Worm (Caenorhabditis elegans) whole organism, L1 larva: Measurements from ENCODE around the gene ZC302.3.

Experiments used
- C04F5.9 ChIP-seq: sonication (generic microtip); optimal IDR thresholded peaks from 2 replicates; lab custom pipeline; 2016; ENCODE audit warnings: missing genetic modification characterization, missing compliant biosample characterization
- C16A3.4 ChIP-seq: fragments of 150-350 bp; optimal IDR thresholded peaks from 2 replicates; lab custom pipeline; 2014; ENCODE audit warnings: missing biosample characterization, missing genetic modification characterization
- C34B4.2 ChIP-seq: sonication (generic microtip); optimal IDR thresholded peaks from 2 replicates; lab custom pipeline; 2017; ENCODE audit warnings: mild to moderate bottlenecking, missing genetic modification characterization, missing compliant biosample characterization
- aha-1 ChIP-seq: fragments of 150-350 bp; optimal IDR thresholded peaks from 2 replicates; lab custom pipeline; 2014; ENCODE audit warnings: missing biosample characterization, missing genetic modification characterization
- alr-1 ChIP-seq: fragments of 200-800 bp; sonication (Bioruptor generic); optimal IDR thresholded peaks from 2 replicates; lab custom pipeline; 2018; ENCODE audit warnings: borderline replicate concordance, mild to moderate bottlenecking, missing genetic modification characterization, missing compliant biosample characterization
- aly-2 ChIP-seq: fragments of 150-350 bp; optimal IDR thresholded peaks from 2 replicates; lab custom pipeline; 2014; ENCODE audit warnings: missing biosample characterization, missing genetic modification characterization
- blmp-1 ChIP-seq: fragments of 150-350 bp; optimal IDR thresholded peaks from 2 replicates; lab custom pipeline; 2014; ENCODE audit warnings: missing biosample characterization, missing genetic modification characterization
- ces-1 ChIP-seq: fragments of 150-350 bp; optimal IDR thresholded peaks from 2 replicates; lab custom pipeline; 2014; ENCODE audit warnings: missing biosample characterization, missing genetic modification reagents, missing genetic modification characterization
- dpl-1 ChIP-seq, 3 experiments: fragments of 150-350 bp in 2 of 3; sonication (generic microtip) in 1 of 3; optimal IDR thresholded peaks; 2 replicates each; lab custom pipeline; 2014 to 2017; ENCODE audit warnings: missing biosample characterization in 3 of 3, missing genetic modification characterization in 3 of 3, missing genetic modification reagents in 3 of 3
- dsc-1 ChIP-seq: sonication (generic microtip); optimal IDR thresholded peaks from 2 replicates; lab custom pipeline; 2016; ENCODE audit warnings: mild to moderate bottlenecking, missing genetic modification characterization, missing compliant biosample characterization
- efl-1 ChIP-seq, 4 experiments: fragments of 150-350 bp; optimal IDR thresholded peaks in 3 of 4; peaks in 1 of 4; 1 replicate in 1 of 4; 2 replicates in 3 of 4; lab custom pipeline; 2014; ENCODE audit warnings: missing biosample characterization in 2 of 4, missing genetic modification characterization in 2 of 4, missing genetic modification reagents in 2 of 4
- elt-2 ChIP-seq: sonication (generic microtip); optimal IDR thresholded peaks from 2 replicates; lab custom pipeline; 2016; ENCODE audit warnings: missing genetic modification characterization, mild to moderate bottlenecking, inconsistent platforms, missing compliant biosample characterization, missing genetic modification reagents
- elt-3 ChIP-seq, 6 experiments: fragments of 150-350 bp in 1 of 6; sonication (generic microtip); optimal IDR thresholded peaks; 2 replicates each; lab custom pipeline; 2017 to 2018; ENCODE audit warnings: missing biosample characterization in 6 of 6, missing genetic modification characterization in 6 of 6, inconsistent platforms in 1 of 6
- ets-5 ChIP-seq: fragments of 200-800 bp; sonication (Bioruptor generic); IDR thresholded peaks from 2 replicates; pipeline ENCODE4 v1.3.6; 2022; ENCODE audit warnings: missing genetic modification characterization, missing compliant biosample characterization
- fkh-10 ChIP-seq: sonication (generic microtip); optimal IDR thresholded peaks from 2 replicates; lab custom pipeline; 2017; ENCODE audit warnings: missing biosample characterization, missing genetic modification reagents, missing genetic modification characterization
- fos-1 ChIP-seq: fragments of 150-350 bp; optimal IDR thresholded peaks from 2 replicates; lab custom pipeline; 2014; ENCODE audit warnings: missing biosample characterization, missing genetic modification characterization
- grh-1 ChIP-seq: fragments of 200-800 bp; sonication (Bioruptor generic); IDR thresholded peaks from 2 replicates; pipeline ENCODE4 v1.3.6; 2022; ENCODE audit warnings: missing genetic modification reagents, missing genetic modification characterization, missing compliant biosample characterization
- hpl-2 ChIP-seq: fragments of 150-350 bp; optimal IDR thresholded peaks from 2 replicates; lab custom pipeline; 2014; ENCODE audit warnings: missing biosample characterization, missing genetic modification reagents, missing genetic modification characterization
- jun-1 ChIP-seq: fragments of 150-350 bp; optimal IDR thresholded peaks from 2 replicates; lab custom pipeline; 2014; ENCODE audit warnings: missing biosample characterization, missing genetic modification reagents, missing genetic modification characterization
- lin-13 ChIP-seq: fragments of 150-350 bp; optimal IDR thresholded peaks from 2 replicates; lab custom pipeline; 2014; ENCODE audit warnings: missing biosample characterization, missing genetic modification reagents, missing genetic modification characterization
- lin-14 ChIP-seq: fragments of 200-800 bp; sonication (Bioruptor generic); optimal IDR thresholded peaks from 2 replicates; lab custom pipeline; 2018; ENCODE audit warnings: mild to moderate bottlenecking, missing genetic modification characterization, moderate library complexity, missing compliant biosample characterization
- lin-15B ChIP-seq: fragments of 150-350 bp; sonication (generic microtip); optimal IDR thresholded peaks from 3 replicates; lab custom pipeline; 2014; ENCODE audit warnings: missing biosample characterization, missing genetic modification characterization
- lin-35 ChIP-seq, 2 experiments: fragments of 150-350 bp; optimal IDR thresholded peaks; 2 replicates each; lab custom pipeline; 2014; ENCODE audit warnings: missing biosample characterization in 2 of 2, missing genetic modification characterization in 2 of 2, missing genetic modification reagents in 2 of 2
- lsy-2 ChIP-seq, 2 experiments: fragments of 150-350 bp; optimal IDR thresholded peaks; 2 replicates each; lab custom pipeline; 2014; ENCODE audit warnings: missing biosample characterization in 2 of 2, missing genetic modification characterization in 2 of 2
- mdl-1 ChIP-seq, 2 experiments: fragments of 150-350 bp; optimal IDR thresholded peaks; 2 replicates each; lab custom pipeline; 2014 to 2017; ENCODE audit warnings: missing biosample characterization in 2 of 2, missing genetic modification characterization in 2 of 2, inconsistent platforms in 1 of 2
- mef-2 ChIP-seq: fragments of 150-350 bp; optimal IDR thresholded peaks from 2 replicates; lab custom pipeline; 2014; ENCODE audit warnings: missing biosample characterization, missing genetic modification characterization
- nhr-12 ChIP-seq: sonication (generic microtip); optimal IDR thresholded peaks from 2 replicates; lab custom pipeline; 2017; ENCODE audit warnings: missing biosample characterization, missing genetic modification characterization
- nhr-19 ChIP-seq: fragments of 200-800 bp; sonication (Bioruptor generic); conservative IDR thresholded peaks from 2 replicates; pipeline ENCODE4 v1.3.6; 2022; ENCODE audit warnings: missing genetic modification characterization, missing compliant biosample characterization
- nhr-20 ChIP-seq: sonication (generic microtip); optimal IDR thresholded peaks from 2 replicates; lab custom pipeline; 2016; ENCODE audit warnings: mild to moderate bottlenecking, missing genetic modification characterization, missing compliant biosample characterization
- nhr-47 ChIP-seq: sonication (generic microtip); optimal IDR thresholded peaks from 2 replicates; lab custom pipeline; 2016; ENCODE audit warnings: mild to moderate bottlenecking, missing genetic modification characterization, moderate library complexity, missing compliant biosample characterization
- nhr-71 ChIP-seq: sonication (generic microtip); optimal IDR thresholded peaks from 2 replicates; lab custom pipeline; 2016; ENCODE audit warnings: mild to moderate bottlenecking, missing genetic modification characterization, moderate library complexity, missing compliant biosample characterization
- nhr-76 ChIP-seq: sonication (generic microtip); optimal IDR thresholded peaks from 2 replicates; lab custom pipeline; 2017; ENCODE audit warnings: missing biosample characterization, missing genetic modification characterization
- nhr-77 ChIP-seq: fragments of 150-350 bp; optimal IDR thresholded peaks from 2 replicates; lab custom pipeline; 2014; ENCODE audit warnings: missing biosample characterization, missing genetic modification characterization
- nhr-84 ChIP-seq: sonication (generic microtip); optimal IDR thresholded peaks from 2 replicates; lab custom pipeline; 2017; ENCODE audit warnings: missing biosample characterization, missing genetic modification characterization
- nhr-85 ChIP-seq: sonication (generic microtip); peaks from one replicate; lab custom pipeline; 2016; ENCODE audit warnings: missing genetic modification characterization, inconsistent platforms, missing compliant biosample characterization
- nhr-90 ChIP-seq: sonication (generic microtip); optimal IDR thresholded peaks from 2 replicates; lab custom pipeline; 2016; ENCODE audit warnings: mild to moderate bottlenecking, missing genetic modification characterization, missing compliant biosample characterization; ENCODE audit not compliant: poor library complexity
- skn-1 ChIP-seq: fragments of 150-350 bp; optimal IDR thresholded peaks from 2 replicates; lab custom pipeline; 2014; ENCODE audit warnings: missing biosample characterization, missing genetic modification characterization
- snu-23 ChIP-seq: sonication (generic microtip); optimal IDR thresholded peaks from 2 replicates; lab custom pipeline; 2016; ENCODE audit warnings: missing genetic modification characterization, missing compliant biosample characterization
- sox-4 ChIP-seq: sonication (generic microtip); optimal IDR thresholded peaks from 2 replicates; lab custom pipeline; 2016; ENCODE audit warnings: missing genetic modification characterization, missing compliant biosample characterization
- sptf-1 ChIP-seq: fragments of 150-350 bp; optimal IDR thresholded peaks from 2 replicates; lab custom pipeline; 2014; ENCODE audit warnings: missing biosample characterization, missing genetic modification characterization
- tbx-2 ChIP-seq: sonication (generic microtip); optimal IDR thresholded peaks from 2 replicates; lab custom pipeline; 2016; ENCODE audit warnings: missing genetic modification characterization, missing compliant biosample characterization
- tlp-1 ChIP-seq: fragments of 150-350 bp; optimal IDR thresholded peaks from 2 replicates; lab custom pipeline; 2014; ENCODE audit warnings: missing biosample characterization, missing genetic modification characterization
- unc-98 ChIP-seq: fragments of 200-800 bp; sonication (Bioruptor generic); IDR thresholded peaks from 2 replicates; pipeline ENCODE4 v1.3.6; 2022; ENCODE audit warnings: missing genetic modification characterization, missing compliant biosample characterization
- zip-4 ChIP-seq: fragments of 200-800 bp; sonication (Bioruptor generic); optimal IDR thresholded peaks from 2 replicates; lab custom pipeline; 2018; ENCODE audit warnings: mild to moderate bottlenecking, missing genetic modification characterization, moderate library complexity, missing compliant biosample characterization

Gene ZC302.3

DNA sequence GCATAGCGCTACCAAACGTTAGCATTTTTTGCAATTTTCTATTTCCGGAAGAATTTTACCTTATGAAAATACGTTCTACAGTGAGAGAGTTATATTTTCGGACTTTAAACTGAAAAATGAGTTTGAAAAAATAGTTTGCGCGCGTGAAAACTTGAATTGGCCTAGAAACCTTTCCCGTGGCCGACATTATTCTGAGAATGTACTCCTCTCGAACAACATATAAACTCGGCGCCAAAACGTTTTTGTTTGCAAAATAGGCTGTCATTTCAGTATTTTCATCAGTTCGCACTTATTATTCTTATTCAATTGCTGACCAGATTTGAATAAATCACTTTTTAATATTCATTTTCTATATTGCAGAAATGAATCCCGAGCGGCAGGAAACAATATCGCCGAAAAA, 4.5 kb downstream of the ZC302.3 start, which contains the start of the genes mre-11 and wdr-5.3 (continued):
- TF ChIP-seq lin-14 (GFP tag; lab: Kevin White, UChicago), result no peak
- peak; percentile 56 for TF ChIP-seq lin-15B (tag; lab: Kevin White, UChicago)
- peak; percentile 72 for TF ChIP-seq nhr-19 (GFP tag; lab: Robert Waterston, UW)
- TF ChIP-seq dpl-1 (GFP tag; optimal IDR thresholded peaks at IDR 0.05; lab: Kevin White, UChicago), result peak; percentile 84 to 92 (median 88)
- no peak for TF ChIP-seq aha-1 (tag; lab: Kevin White, UChicago)
- peak in 1 of 6 experiments; percentile 13 for TF ChIP-seq elt-3 (tag; optimal IDR thresholded peaks at IDR 0.05; lab: Kevin White, UChicago)
- no peak for TF ChIP-seq fos-1
- TF ChIP-seq fkh-10 (GFP tag; lab: Kevin White, UChicago), result no peak
- TF ChIP-seq mdl-1 (tag; optimal IDR thresholded peaks at IDR 0.05; lab: Kevin White, UChicago), result peak in 1 of 2 experiments; percentile 41
- TF ChIP-seq sptf-1 (tag; lab: Kevin White, UChicago), result no peak
- TF ChIP-seq zip-4 (GFP tag; lab: Kevin White, UChicago), result no peak
- TF ChIP-seq ces-1, result no peak
- no peak for TF ChIP-seq C34B4.2
- TF ChIP-seq dsc-1, result no peak
- TF ChIP-seq nhr-20, result peak; percentile 80
- TF ChIP-seq nhr-77, result no peak
- TF ChIP-seq unc-98 (GFP tag; lab: Robert Waterston, UW), result no peak
- TF ChIP-seq C04F5.9 (tag; lab: Kevin White, UChicago), result peak; percentile 29

DNA sequence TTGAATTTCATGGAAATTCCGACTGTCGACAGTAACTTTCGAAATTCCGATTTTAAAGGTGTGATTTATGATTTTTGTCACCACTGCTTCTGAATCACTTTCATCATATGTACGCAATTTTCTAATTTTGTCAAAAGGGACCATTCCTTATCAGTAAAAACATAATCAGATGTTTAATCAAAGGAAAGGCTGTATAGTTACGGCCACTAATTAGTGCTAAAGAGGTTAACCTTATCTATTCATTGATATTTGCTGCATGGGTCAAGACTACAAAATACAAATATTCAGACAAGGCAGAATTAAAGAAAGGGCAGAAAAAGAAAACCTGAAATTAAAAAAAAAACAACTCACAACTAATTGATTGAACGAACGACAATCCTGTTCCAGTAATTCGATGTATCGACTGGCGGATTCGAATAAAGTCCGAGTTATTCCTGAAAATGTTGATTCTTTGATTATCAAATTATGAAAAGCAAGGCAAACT, 9.2 kb downstream of the ZC302.3 start, which contains the start of gene T28B11.1:
Gene T28B11.1 (minus strand): TSS at position 434 of the 484 bp plus-strand sequence.
- TF ChIP-seq elt-2 (tag; lab: Kevin White, UChicago) (peak; percentile 78), efl-1 (optimal IDR thresholded peaks at IDR 0.05; lab: Kevin White, UChicago) (no peak), efl-1 (GFP tag; optimal IDR thresholded peaks at IDR 0.05 in 1 of 2; lab: Kevin White, UChicago) (no peak), lin-35 (GFP tag; optimal IDR thresholded peaks at IDR 0.05; lab: Kevin White, UChicago) (peak in 1 of 2 experiments; percentile 3)

DNA sequence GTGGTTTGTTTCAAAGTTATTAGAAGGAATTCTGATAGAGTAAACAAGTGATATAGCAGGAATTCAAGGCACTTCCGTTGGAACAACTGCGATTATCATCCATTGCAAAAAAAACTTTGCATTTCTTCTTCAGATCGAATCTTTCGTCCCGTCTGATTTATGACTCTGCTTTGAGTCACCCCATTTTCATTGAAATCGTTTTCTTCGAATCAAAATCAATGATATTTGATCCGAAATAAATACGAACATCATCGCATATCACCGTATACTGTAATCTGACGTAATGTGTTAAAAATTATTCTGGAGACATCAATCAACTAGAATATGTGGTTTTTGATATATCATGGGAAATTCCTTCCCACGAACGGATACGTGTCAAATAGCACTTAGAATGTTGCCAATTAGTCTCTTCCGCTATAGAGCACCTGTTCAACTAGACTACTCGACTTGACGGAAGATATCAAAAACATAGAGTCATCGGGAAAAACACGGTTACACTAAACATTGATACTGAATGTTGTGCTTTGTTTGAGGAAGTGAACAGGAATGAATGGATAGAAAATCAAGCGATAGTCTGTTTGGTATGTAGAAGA, 10.3 kb downstream of the ZC302.3 start:
- peak; percentile 57 for TF ChIP-seq nhr-85 (tag; lab: Kevin White, UChicago)
- peak; percentile 20 for TF ChIP-seq blmp-1
- TF ChIP-seq aly-2 (tag; lab: Kevin White, UChicago), result no peak

- TF ChIP-seq tlp-1, result no peak
- TF ChIP-seq fkh-10 (GFP tag; lab: Kevin White, UChicago), result no peak
- peak; percentile 65 for TF ChIP-seq nhr-71 (tag; lab: Kevin White, UChicago)
- no peak for TF ChIP-seq mef-2 (tag; lab: Kevin White, UChicago)
- TF ChIP-seq blmp-1, result peak; percentile 68
- TF ChIP-seq skn-1 (tag; lab: Kevin White, UChicago), result peak; percentile 12
- TF ChIP-seq C04F5.9 (tag; lab: Kevin White, UChicago), result no peak
- TF ChIP-seq nhr-90 (tag; lab: Kevin White, UChicago), result peak; percentile 50
- TF ChIP-seq jun-1, result peak; percentile 43
- TF ChIP-seq nhr-47 (tag; lab: Kevin White, UChicago), result peak; percentile 47
- no peak for TF ChIP-seq nhr-12 (tag; lab: Kevin White, UChicago)
- peak; percentile 47 for TF ChIP-seq snu-23 (GFP tag; lab: Kevin White, UChicago)
- TF ChIP-seq sox-4, result no peak
- TF ChIP-seq lsy-2 (tag; optimal IDR thresholded peaks at IDR 0.05; lab: Kevin White, UChicago), result peak in 1 of 2 experiments; percentile 36
- peak in 1 of 2 experiments; percentile 72 for TF ChIP-seq mdl-1 (tag; optimal IDR thresholded peaks at IDR 0.05; lab: Kevin White, UChicago)
- no peak for TF ChIP-seq alr-1 (tag; lab: Kevin White, UChicago)
- peak; percentile 21 for TF ChIP-seq hpl-2 (GFP tag; lab: Kevin White, UChicago)
- TF ChIP-seq dpl-1 (GFP tag; optimal IDR thresholded peaks at IDR 0.05; lab: Kevin White, UChicago), result no peak
- TF ChIP-seq ets-5 (GFP tag; lab: Robert Waterston, UW), result no peak
- TF ChIP-seq tbx-2, result peak; percentile 47
- TF ChIP-seq C16A3.4 (tag; lab: Kevin White, UChicago), result peak; percentile 12
- TF ChIP-seq nhr-19 (GFP tag; lab: Robert Waterston, UW), result peak; percentile 34
- no peak for TF ChIP-seq nhr-84 (tag; lab: Kevin White, UChicago)
- TF ChIP-seq nhr-76 (tag; lab: Kevin White, UChicago), result no peak
- no peak for TF ChIP-seq grh-1 (GFP tag; lab: Robert Waterston, UW)
- TF ChIP-seq lin-13 (GFP tag; lab: Kevin White, UChicago), result no peak
- TF ChIP-seq elt-2 (tag; lab: Kevin White, UChicago), result peak; percentile 92
- peak in 2 of 6 experiments; percentile 16 to 57 for TF ChIP-seq elt-3 (tag; optimal IDR thresholded peaks at IDR 0.05; lab: Kevin White, UChicago)
- peak; percentile 84 for TF ChIP-seq nhr-20
- TF ChIP-seq efl-1 (optimal IDR thresholded peaks at IDR 0.05; lab: Kevin White, UChicago), result no peak
- TF ChIP-seq efl-1 (GFP tag; optimal IDR thresholded peaks at IDR 0.05 in 1 of 2; lab: Kevin White, UChicago), result peak in 1 of 2 experiments; percentile 94
- TF ChIP-seq nhr-85 (tag; lab: Kevin White, UChicago), result peak; percentile 85
Measured at ce11 chrV:10729456-10729904, 11.8 kb downstream of the ZC302.3 start.
